Fruit fly (Drosophila melanogaster) whole organism, prepupa: Measurements from ENCODE around the gene sls.

ENCODE experiments used
- CG11294 ChIP-seq: fragments of 200-800 bp; sonication (Bioruptor generic); IDR thresholded peaks from 2 replicates; pipeline ENCODE4 v1.3.6; 2022; ENCODE audit warnings: missing biosample characterization, missing genetic modification characterization
- CG15336 ChIP-seq: fragments of 200-800 bp; sonication (Bioruptor generic); IDR thresholded peaks from 2 replicates; pipeline ENCODE4 v1.3.6; 2022; ENCODE audit warnings: missing biosample characterization, missing genetic modification characterization
- CG16779 ChIP-seq: fragments of 200-800 bp; sonication (Bioruptor generic); optimal IDR thresholded peaks from 3 replicates; lab custom pipeline; 2017; ENCODE audit warnings: missing biosample characterization, mild to moderate bottlenecking, missing genetic modification characterization
- CG6808 ChIP-seq: fragments of 200-800 bp; sonication (Bioruptor generic); optimal IDR thresholded peaks from 3 replicates; lab custom pipeline; 2017; ENCODE audit warnings: missing biosample characterization, missing genetic modification characterization, mild to moderate bottlenecking, moderate library complexity, missing genetic modification reagents
- CG7368 ChIP-seq: fragments of 200-800 bp; sonication (Bioruptor generic); optimal IDR thresholded peaks from 3 replicates; lab custom pipeline; 2016; ENCODE audit warnings: missing biosample characterization, missing genetic modification characterization
- lz ChIP-seq: fragments of 200-800 bp; sonication (Bioruptor generic); optimal IDR thresholded peaks from 3 replicates; lab custom pipeline; 2016; ENCODE audit warnings: missing biosample characterization, missing genetic modification characterization

- TF ChIP-seq CG7368 (GFP tag; lab: Kevin White, UChicago) (no peak), CG11294 (GFP tag; lab: Robert Waterston, UW) (no peak), lz (GFP tag; lab: Kevin White, UChicago) (no peak), CG16779 (no peak), CG15336 (GFP tag; lab: Robert Waterston, UW) (no peak), CG6808 (GFP tag; lab: Kevin White, UChicago) (no peak)
These were observed 545 bp downstream of the sls start for dm6 chr3L:2114687-2115444.
